Worm (Caenorhabditis elegans) whole organism, L4 larva: Measurements from ENCODE around the gene sfrp-1.
"Not testable (repeated sequence)": the region's sequence is repeated elsewhere in the genome, so short reads cannot be mapped to it uniquely, and the experiment has no call there.

Experiments used
- D1046.2 ChIP-seq: fragments of 200-800 bp; sonication (Bioruptor generic); IDR thresholded peaks from 2 replicates; pipeline ENCODE4 v1.3.6; 2022; ENCODE audit warnings: missing genetic modification characterization, missing compliant biosample characterization
- F26F4.8 ChIP-seq: fragments of 200-800 bp; sonication (Bioruptor generic); conservative IDR thresholded peaks from 2 replicates; pipeline ENCODE4 v1.3.6; 2022; ENCODE audit warnings: missing genetic modification characterization, missing compliant biosample characterization
- F49E8.2 ChIP-seq: sonication (generic microtip); optimal IDR thresholded peaks from 2 replicates; lab custom pipeline; 2016; ENCODE audit warnings: missing compliant biosample characterization, mild to moderate bottlenecking, missing genetic modification characterization, borderline replicate concordance
- T26A8.4 ChIP-seq: fragments of 200-800 bp; sonication (Bioruptor generic); IDR thresholded peaks from 2 replicates; pipeline ENCODE4 v1.3.6; 2022; ENCODE audit warnings: missing genetic modification characterization, missing compliant biosample characterization
- Y5F2A.4 ChIP-seq: fragments of 200-800 bp; sonication (Bioruptor generic); optimal IDR thresholded peaks from 2 replicates; lab custom pipeline; 2018; ENCODE audit warnings: mild to moderate bottlenecking, missing genetic modification characterization, missing compliant biosample characterization
- arid-1 ChIP-seq: fragments of 200-800 bp; sonication (Bioruptor generic); conservative IDR thresholded peaks from 2 replicates; pipeline ENCODE4 v1.3.6; 2022; ENCODE audit warnings: missing genetic modification reagents, missing genetic modification characterization, missing compliant biosample characterization
- ceh-44 ChIP-seq: fragments of 200-800 bp; sonication (Bioruptor generic); IDR thresholded peaks from 2 replicates; pipeline ENCODE4 v1.3.6; 2022; ENCODE audit warnings: missing genetic modification reagents, missing genetic modification characterization, missing compliant biosample characterization
- ceh-82 ChIP-seq: sonication (generic microtip); optimal IDR thresholded peaks from 2 replicates; lab custom pipeline; 2017; ENCODE audit warnings: missing biosample characterization, missing genetic modification characterization
- ces-1 ChIP-seq: fragments of 150-350 bp; sonication (generic microtip); optimal IDR thresholded peaks from 4 replicates; lab custom pipeline; 2014; ENCODE audit warnings: missing biosample characterization, missing genetic modification reagents, missing genetic modification characterization
- cey-2 ChIP-seq: sonication (generic microtip); optimal IDR thresholded peaks from 3 replicates; lab custom pipeline; 2017; ENCODE audit warnings: missing genetic modification characterization, mild to moderate bottlenecking, missing compliant biosample characterization, antibody characterized with exemption, borderline replicate concordance; ENCODE audit not compliant: insufficient read depth
- egl-43 ChIP-seq: fragments of 200-800 bp; sonication (Bioruptor generic); IDR thresholded peaks from 2 replicates; pipeline ENCODE4 v1.3.6; 2022; ENCODE audit warnings: missing genetic modification reagents, missing genetic modification characterization, missing compliant biosample characterization
- hif-1 ChIP-seq, 2 experiments: sonication (generic microtip); optimal IDR thresholded peaks; 2 replicates each; lab custom pipeline; 2016 to 2017; ENCODE audit warnings: missing compliant biosample characterization in 2 of 2, missing genetic modification characterization in 2 of 2, missing genetic modification reagents in 2 of 2, missing genotype in 2 of 2, mild to moderate bottlenecking in 1 of 2
- jun-1 ChIP-seq: fragments of 150-350 bp; optimal IDR thresholded peaks from 2 replicates; lab custom pipeline; 2014; ENCODE audit warnings: missing biosample characterization, missing genetic modification reagents, missing genetic modification characterization
- lin-13 ChIP-seq: fragments of 150-350 bp; optimal IDR thresholded peaks from 2 replicates; lab custom pipeline; 2014; ENCODE audit warnings: missing biosample characterization, missing genetic modification reagents, missing genetic modification characterization
- lsy-2 ChIP-seq, 2 experiments: fragments of 150-350 bp in 1 of 2; sonication (generic microtip) in 1 of 2; optimal IDR thresholded peaks; 2 replicates each; lab custom pipeline; 2014 to 2017; ENCODE audit warnings: missing biosample characterization in 2 of 2, missing genetic modification characterization in 2 of 2
- mxl-3 ChIP-seq: fragments of 200-800 bp; sonication (Bioruptor generic); optimal IDR thresholded peaks from 2 replicates; lab custom pipeline; 2018; ENCODE audit warnings: mild to moderate bottlenecking, missing genetic modification characterization, missing compliant biosample characterization
- nhr-11 ChIP-seq: fragments of 150-350 bp; optimal IDR thresholded peaks from 2 replicates; lab custom pipeline; 2014; ENCODE audit warnings: missing biosample characterization, missing genetic modification characterization
- nhr-25 ChIP-seq: sonication (generic microtip); optimal IDR thresholded peaks from 2 replicates; lab custom pipeline; 2017; ENCODE audit warnings: missing genetic modification characterization, mild to moderate bottlenecking, missing compliant biosample characterization, antibody characterized with exemption, moderate library complexity, borderline replicate concordance; ENCODE audit not compliant: insufficient read depth
- nhr-76 ChIP-seq: fragments of 150-350 bp; optimal IDR thresholded peaks from 2 replicates; lab custom pipeline; 2014; ENCODE audit warnings: missing biosample characterization, missing genetic modification characterization
- pqm-1 ChIP-seq: sonication (generic microtip); optimal IDR thresholded peaks from 2 replicates; lab custom pipeline; 2017; ENCODE audit warnings: missing biosample characterization, missing genetic modification characterization
- saeg-2 ChIP-seq: fragments of 200-800 bp; sonication (Bioruptor generic); IDR thresholded peaks from 2 replicates; pipeline ENCODE4 v1.3.6; 2022; ENCODE audit warnings: missing genetic modification reagents, missing genetic modification characterization, missing compliant biosample characterization
- snpc-1.2 ChIP-seq: fragments of 200-800 bp; sonication (Bioruptor generic); IDR thresholded peaks from 2 replicates; pipeline ENCODE4 v1.3.6; 2022; ENCODE audit warnings: missing genetic modification reagents, missing genetic modification characterization, missing compliant biosample characterization
- spr-1 ChIP-seq: sonication (generic microtip); optimal IDR thresholded peaks from 2 replicates; lab custom pipeline; 2016; ENCODE audit warnings: mild to moderate bottlenecking, missing genetic modification characterization, missing compliant biosample characterization
- tra-1 ChIP-seq: fragments of 200-800 bp; sonication (Bioruptor generic); IDR thresholded peaks from 2 replicates; pipeline ENCODE4 v1.3.6; 2022; ENCODE audit warnings: missing genetic modification reagents, missing genetic modification characterization, missing compliant biosample characterization
- zag-1 ChIP-seq: fragments of 150-350 bp; optimal IDR thresholded peaks from 2 replicates; lab custom pipeline; 2014; ENCODE audit warnings: missing biosample characterization, missing genetic modification characterization
- ztf-7 ChIP-seq: fragments of 150-350 bp; optimal IDR thresholded peaks from 2 replicates; lab custom pipeline; 2014; ENCODE audit warnings: missing biosample characterization, missing genetic modification characterization

sfrp-1 gene

ce11 chrIV:6363604-6364003, 38.6 kb downstream of the sfrp-1 start:
- no peak for TF ChIP-seq nhr-11 (tag; lab: Kevin White, UChicago)
- TF ChIP-seq ceh-44 = no peak
- TF ChIP-seq T26A8.4 (GFP tag; lab: Robert Waterston, UW) = no peak
- TF ChIP-seq nhr-25 (tag; lab: Kevin White, UChicago) = no peak
- TF ChIP-seq spr-1 (tag; lab: Kevin White, UChicago) = no peak
- no peak for TF ChIP-seq F49E8.2
- no peak for TF ChIP-seq tra-1 (GFP tag; lab: Robert Waterston, UW)
- no peak for TF ChIP-seq D1046.2 (GFP tag; lab: Robert Waterston, UW)
- TF ChIP-seq F26F4.8 = no peak
- no peak for TF ChIP-seq jun-1 (tag; lab: Kevin White, UChicago)

- TF ChIP-seq ces-1 = no peak
- TF ChIP-seq lsy-2 (tag; optimal IDR thresholded peaks at IDR 0.05; lab: Kevin White, UChicago) = no peak
- no peak for TF ChIP-seq ztf-7
- no peak for TF ChIP-seq ceh-82 (tag; lab: Kevin White, UChicago)
- no peak for TF ChIP-seq arid-1 (GFP tag; lab: Robert Waterston, UW)
- TF ChIP-seq nhr-11 (tag; lab: Kevin White, UChicago) = no peak
- TF ChIP-seq zag-1 = no peak
- no peak for TF ChIP-seq cey-2
- no peak for TF ChIP-seq saeg-2 (GFP tag; lab: Robert Waterston, UW)
- no peak for TF ChIP-seq hif-1 (tag; optimal IDR thresholded peaks at IDR 0.05; lab: Kevin White, UChicago)
- TF ChIP-seq pqm-1 = no peak
- no peak for TF ChIP-seq Y5F2A.4 (GFP tag; lab: Kevin White, UChicago)
- no peak for TF ChIP-seq nhr-76 (tag; lab: Kevin White, UChicago)
- TF ChIP-seq F26F4.8 = no peak
- TF ChIP-seq, all 104 proteins: peak for 0
These were observed 40.6 kb downstream of the sfrp-1 start, which contains the start of gene Y73B6BL.47 for ce11 chrIV:6361668-6362067. TSS of gene Y73B6BL.47 (plus strand) at chrIV:6361968.

- peak; percentile 75 for TF ChIP-seq snpc-1.2 (GFP tag; lab: Robert Waterston, UW)
These were observed 54.4 kb downstream of the sfrp-1 start for ce11 chrIV:6347822-6348221.

- not testable (repeated sequence) for TF ChIP-seq mxl-3 (GFP tag; lab: Kevin White, UChicago); lin-13 (GFP tag; lab: Kevin White, UChicago); egl-43 (GFP tag; lab: Robert Waterston, UW)
These were observed 55.0 kb downstream of the sfrp-1 start, which contains the start of gene Y73B6BL.289 for ce11 chrIV:6347213-6347612. TSS of gene Y73B6BL.289 (plus strand) at chrIV:6347513.
